Fruit fly (Drosophila melanogaster) whole organism, embryonic: Measurements from ENCODE around the gene CG11891.

ENCODE experiments used
- Abd-B ChIP-seq: fragments of 200-800 bp; sonication (Bioruptor generic); optimal IDR thresholded peaks from 2 replicates; lab custom pipeline; 2018; ENCODE audit warnings: missing biosample characterization, mild to moderate bottlenecking, missing genetic modification characterization, moderate library complexity
- CG10431 ChIP-seq: fragments of 200-800 bp; sonication (Bioruptor generic); optimal IDR thresholded peaks from 3 replicates; lab custom pipeline; 2018; ENCODE audit warnings: missing biosample characterization, mild to moderate bottlenecking, missing genetic modification characterization
- CG10959 ChIP-seq: fragments of 200-800 bp; sonication (Bioruptor generic); IDR thresholded peaks from 2 replicates; pipeline ENCODE4 v1.3.6; 2022; ENCODE audit warnings: missing biosample characterization, missing genetic modification characterization
- CG11504 ChIP-seq: fragments of 200-800 bp; sonication (Bioruptor generic); optimal IDR thresholded peaks from 3 replicates; lab custom pipeline; 2019; ENCODE audit warnings: missing biosample characterization, mild to moderate bottlenecking, missing genetic modification characterization, moderate library complexity
- CG12769 ChIP-seq: fragments of 200-800 bp; sonication (Bioruptor generic); optimal IDR thresholded peaks from 2 replicates; lab custom pipeline; 2019; ENCODE audit warnings: missing biosample characterization, mild to moderate bottlenecking, missing genetic modification characterization, moderate library complexity
- CG13624 ChIP-seq: fragments of 200-800 bp; sonication (Bioruptor generic); optimal IDR thresholded peaks from 2 replicates; lab custom pipeline; 2016; ENCODE audit warnings: missing biosample characterization, missing genetic modification characterization
- CG16813 ChIP-seq: fragments of 200-800 bp; sonication (Bioruptor generic); IDR thresholded peaks from 3 replicates; pipeline ENCODE4 v1.3.6; 2022; ENCODE audit warnings: missing biosample characterization, missing genetic modification characterization; ENCODE audit not compliant: partially characterized antibody
- CG16863 ChIP-seq: fragments of 200-800 bp; sonication (Bioruptor generic); optimal IDR thresholded peaks from 3 replicates; lab custom pipeline; 2016; ENCODE audit warnings: missing biosample characterization, missing genetic modification characterization
- CG17328 ChIP-seq: fragments of 200-800 bp; sonication (Bioruptor generic); IDR thresholded peaks from 2 replicates; pipeline ENCODE4 v1.3.6; 2022; ENCODE audit warnings: missing biosample characterization, missing genetic modification characterization
- CG17385 ChIP-seq: fragments of 200-800 bp; sonication (Bioruptor generic); optimal IDR thresholded peaks from 3 replicates; lab custom pipeline; 2018; ENCODE audit warnings: missing biosample characterization, mild to moderate bottlenecking, missing genetic modification characterization
- CG17912 ChIP-seq: fragments of 200-800 bp; sonication (Bioruptor generic); optimal IDR thresholded peaks from 2 replicates; lab custom pipeline; 2018; ENCODE audit warnings: missing biosample characterization, mild to moderate bottlenecking, missing genetic modification characterization
- CG1792 ChIP-seq: fragments of 200-800 bp; sonication (Bioruptor generic); optimal IDR thresholded peaks from 2 replicates; lab custom pipeline; 2016; ENCODE audit warnings: missing biosample characterization, missing genetic modification characterization
- CG2875 ChIP-seq: fragments of 200-800 bp; sonication (Bioruptor generic); optimal IDR thresholded peaks from 2 replicates; lab custom pipeline; 2017; ENCODE audit warnings: missing biosample characterization, mild to moderate bottlenecking, missing genetic modification characterization, missing genetic modification reagents
- CG3163 ChIP-seq: fragments of 200-800 bp; sonication (Bioruptor generic); optimal IDR thresholded peaks from 3 replicates; lab custom pipeline; 2016; ENCODE audit warnings: missing biosample characterization, missing genetic modification characterization
- CG32532 ChIP-seq: fragments of 200-800 bp; sonication (Bioruptor generic); IDR thresholded peaks from 2 replicates; pipeline ENCODE4 v1.3.6; 2022; ENCODE audit warnings: missing biosample characterization, missing genetic modification characterization
- CG32772 ChIP-seq: fragments of 200-800 bp; sonication (Bioruptor generic); IDR thresholded peaks from 2 replicates; pipeline ENCODE4 v1.3.6; 2022; ENCODE audit warnings: missing biosample characterization, missing genetic modification characterization
- CG5180 ChIP-seq: fragments of 200-800 bp; sonication (Bioruptor generic); optimal IDR thresholded peaks from 3 replicates; lab custom pipeline; 2017; ENCODE audit warnings: missing biosample characterization, missing genetic modification characterization, mild to moderate bottlenecking, moderate library complexity, missing genetic modification reagents
- CG5245 ChIP-seq: fragments of 200-800 bp; sonication (Bioruptor generic); optimal IDR thresholded peaks from 3 replicates; lab custom pipeline; 2016; ENCODE audit warnings: missing biosample characterization, missing genetic modification characterization
- CG6272 ChIP-seq: fragments of 200-800 bp; sonication (Bioruptor generic); IDR thresholded peaks from 2 replicates; pipeline ENCODE4 v1.3.6; 2022; ENCODE audit warnings: missing biosample characterization, missing genetic modification characterization
- CG7372 ChIP-seq: fragments of 200-800 bp; sonication (Bioruptor generic); IDR thresholded peaks from 2 replicates; pipeline ENCODE4 v1.3.6; 2022; ENCODE audit warnings: missing biosample characterization, missing genetic modification characterization
- CG7928 ChIP-seq: fragments of 200-800 bp; sonication (Bioruptor generic); optimal IDR thresholded peaks from 2 replicates; lab custom pipeline; 2017; ENCODE audit warnings: missing biosample characterization, mild to moderate bottlenecking, missing genetic modification characterization
- CG8281 ChIP-seq: fragments of 200-800 bp; sonication (Bioruptor generic); optimal IDR thresholded peaks from 2 replicates; lab custom pipeline; 2018; ENCODE audit warnings: missing biosample characterization, mild to moderate bottlenecking, missing genetic modification characterization, moderate library complexity
- CG8944 ChIP-seq: fragments of 200-800 bp; sonication (Bioruptor generic); optimal IDR thresholded peaks from 3 replicates; lab custom pipeline; 2016; ENCODE audit warnings: missing biosample characterization, missing genetic modification characterization
- CTCF ChIP-seq: fragments of 200-800 bp; sonication (Bioruptor generic); optimal IDR thresholded peaks from 2 replicates; lab custom pipeline; 2017; ENCODE audit warnings: missing biosample characterization, mild to moderate bottlenecking, missing genetic modification characterization, moderate library complexity
- Hmx ChIP-seq: fragments of 200-800 bp; sonication (Bioruptor generic); optimal IDR thresholded peaks from 2 replicates; lab custom pipeline; 2016; ENCODE audit warnings: missing biosample characterization, missing genetic modification characterization
- Hr39 ChIP-seq: fragments of >200 bp; optimal IDR thresholded peaks from 2 replicates; lab custom pipeline; 2017
- Hr78 ChIP-seq, 2 experiments: fragments of 200-800 bp in 1 of 2; fragments of >200 bp in 1 of 2; sonication (Bioruptor generic) in 1 of 2; optimal IDR thresholded peaks; 2 replicates each; lab custom pipeline; 2017 to 2019; ENCODE audit warnings: missing biosample characterization in 2 of 2, missing genetic modification characterization in 2 of 2, mild to moderate bottlenecking in 1 of 2, moderate library complexity in 1 of 2
- Med ChIP-seq: fragments of 200-800 bp; sonication (Bioruptor generic); peaks from one replicate; lab custom pipeline; 2016; ENCODE audit warnings: missing biosample characterization, missing genetic modification characterization, mild to moderate bottlenecking, inconsistent platforms, moderate library complexity
- Meics ChIP-seq: fragments of 200-800 bp; sonication (Bioruptor generic); optimal IDR thresholded peaks from 2 replicates; lab custom pipeline; 2017; ENCODE audit warnings: missing biosample characterization, mild to moderate bottlenecking, missing genetic modification characterization
- Trl ChIP-seq, 3 experiments: fragments of >200 bp in 2 of 3; fragments of 200-800 bp in 1 of 3; sonication (Bioruptor generic) in 1 of 3; optimal IDR thresholded peaks; 2 replicates in 1 of 3; 3 replicates in 2 of 3; lab custom pipeline; 2016 to 2017; ENCODE audit warnings: missing biosample characterization in 1 of 3, missing genetic modification characterization in 1 of 3
- aop ChIP-seq: fragments of 200-800 bp; sonication (Bioruptor generic); IDR thresholded peaks from 2 replicates; pipeline ENCODE4 v1.3.6; 2022; ENCODE audit warnings: missing biosample characterization, missing genetic modification characterization
- chinmo ChIP-seq: fragments of 200-800 bp; sonication (Bioruptor generic); IDR thresholded peaks from 4 replicates; pipeline ENCODE4 v1.3.6; 2022; ENCODE audit warnings: missing biosample characterization, missing genetic modification characterization; ENCODE audit not compliant: partially characterized antibody
- chn ChIP-seq: fragments of 200-800 bp; sonication (Bioruptor generic); optimal IDR thresholded peaks from 2 replicates; lab custom pipeline; 2016; ENCODE audit warnings: missing biosample characterization, missing genetic modification characterization
- dmrt11E ChIP-seq: fragments of 200-800 bp; sonication (Bioruptor generic); optimal IDR thresholded peaks from 3 replicates; lab custom pipeline; 2018; ENCODE audit warnings: missing biosample characterization, mild to moderate bottlenecking, missing genetic modification characterization, moderate library complexity
- fd96Cb ChIP-seq: fragments of 200-800 bp; sonication (Bioruptor generic); optimal IDR thresholded peaks from 2 replicates; lab custom pipeline; 2018; ENCODE audit warnings: missing biosample characterization, mild to moderate bottlenecking, missing genetic modification characterization, moderate library complexity
- fru ChIP-seq: fragments of >200 bp; optimal IDR thresholded peaks from 2 replicates; lab custom pipeline; 2017
- gsb-n ChIP-seq: fragments of 200-800 bp; sonication (Bioruptor generic); optimal IDR thresholded peaks from 3 replicates; lab custom pipeline; 2018; ENCODE audit warnings: missing biosample characterization, mild to moderate bottlenecking, missing genetic modification characterization
- mam ChIP-seq: fragments of 200-800 bp; sonication (Bioruptor generic); optimal IDR thresholded peaks from 3 replicates; lab custom pipeline; 2016; ENCODE audit warnings: missing biosample characterization, missing genetic modification characterization
- oc ChIP-seq: fragments of 200-800 bp; sonication (Bioruptor generic); optimal IDR thresholded peaks from 2 replicates; lab custom pipeline; 2018; ENCODE audit warnings: missing biosample characterization, mild to moderate bottlenecking, missing genetic modification characterization, moderate library complexity
- psq ChIP-seq: fragments of 200-800 bp; sonication (Bioruptor generic); optimal IDR thresholded peaks from 2 replicates; lab custom pipeline; 2017; ENCODE audit warnings: missing biosample characterization, missing genetic modification characterization
- rib ChIP-seq: fragments of 200-800 bp; sonication (Bioruptor generic); IDR thresholded peaks from 2 replicates; pipeline ENCODE4 v1.3.6; 2022; ENCODE audit warnings: missing biosample characterization, missing genetic modification characterization
- ro ChIP-seq: fragments of 200-800 bp; sonication (Bioruptor generic); IDR thresholded peaks from 2 replicates; pipeline ENCODE4 v1.3.6; 2022; ENCODE audit warnings: missing biosample characterization, missing genetic modification characterization
- slou ChIP-seq: fragments of 200-800 bp; sonication (Bioruptor generic); optimal IDR thresholded peaks from 3 replicates; lab custom pipeline; 2016; ENCODE audit warnings: missing biosample characterization, missing genetic modification characterization
- slp2 ChIP-seq: fragments of 200-800 bp; sonication (Bioruptor generic); optimal IDR thresholded peaks from 2 replicates; lab custom pipeline; 2016; ENCODE audit warnings: missing biosample characterization, missing genetic modification characterization
- sna ChIP-seq: fragments of 200-800 bp; sonication (Bioruptor generic); IDR thresholded peaks from 2 replicates; pipeline ENCODE4 v1.3.6; 2022; ENCODE audit warnings: missing biosample characterization, missing genetic modification characterization; ENCODE audit not compliant: partially characterized antibody
- sug ChIP-seq: fragments of 200-800 bp; optimal IDR thresholded peaks from 2 replicates; lab custom pipeline; 2019; ENCODE audit warnings: missing biosample characterization, mild to moderate bottlenecking, missing genetic modification characterization, moderate library complexity
- tup ChIP-seq: fragments of 200-800 bp; sonication (Bioruptor generic); optimal IDR thresholded peaks from 2 replicates; lab custom pipeline; 2016; ENCODE audit warnings: missing biosample characterization, mild to moderate bottlenecking, missing genetic modification characterization, moderate library complexity
- unpg ChIP-seq: fragments of 200-800 bp; sonication (Bioruptor generic); optimal IDR thresholded peaks from 3 replicates; lab custom pipeline; 2018; ENCODE audit warnings: missing biosample characterization, mild to moderate bottlenecking, missing genetic modification characterization, moderate library complexity
- vvl ChIP-seq: fragments of 200-800 bp; sonication (Bioruptor generic); IDR thresholded peaks from 2 replicates; pipeline ENCODE4 v1.3.6; 2022; ENCODE audit warnings: missing biosample characterization, missing genetic modification characterization
- zf30C ChIP-seq: fragments of 200-800 bp; sonication (Bioruptor generic); optimal IDR thresholded peaks from 3 replicates; lab custom pipeline; 2018; ENCODE audit warnings: missing biosample characterization, mild to moderate bottlenecking, missing genetic modification characterization

CG11891 gene

dm6 chr3R:25258628-25259240 is 11.3 kb upstream of the CG11891 start, which contains the start of gene CG11857 (continued):
- TF ChIP-seq CG10959 (GFP tag; lab: Robert Waterston, UW), result peak; percentile 99
- peak; percentile 99 for TF ChIP-seq CG13624
- peak; percentile 90 for TF ChIP-seq CG17912
- TF ChIP-seq slp2 (GFP tag; lab: Kevin White, UChicago), result peak; percentile 96
- peak; percentile 100 for TF ChIP-seq Med (GFP tag; lab: Kevin White, UChicago)
- TF ChIP-seq CG10431 (GFP tag; lab: Kevin White, UChicago), result peak; percentile 82
- peak; percentile 96 for TF ChIP-seq Meics (GFP tag; lab: Kevin White, UChicago)
- TF ChIP-seq CG12769, result peak; percentile 98
- peak; percentile 98 for TF ChIP-seq chn
- TF ChIP-seq aop (GFP tag; lab: Robert Waterston, UW), result peak; percentile 96
- TF ChIP-seq CG11504 (tag; lab: Kevin White, UChicago), result peak; percentile 95
- TF ChIP-seq vvl (GFP tag; lab: Robert Waterston, UW), result peak; percentile 99
- peak; percentile 97 for TF ChIP-seq CG8944 (GFP tag; lab: Kevin White, UChicago)
- peak; percentile 98 for TF ChIP-seq slou (GFP tag; lab: Kevin White, UChicago)
- peak; percentile 100 for TF ChIP-seq CG16813 (GFP tag; lab: Robert Waterston, UW)
- peak; percentile 99 for TF ChIP-seq CG32772
- TF ChIP-seq CG3163, result peak; percentile 87
- TF ChIP-seq Trl (optimal IDR thresholded peaks at IDR 0.05; lab: Kevin White, UChicago), result peak in 1 of 2 experiments; percentile 46
- TF ChIP-seq Trl (GFP tag; optimal IDR thresholded peaks at IDR 0.05; lab: Kevin White, UChicago), result peak; percentile 98
- TF ChIP-seq CTCF (GFP tag; lab: Kevin White, UChicago), result peak; percentile 59
- no peak for TF ChIP-seq fru (lab: Kevin White, UChicago)
- TF ChIP-seq CG17328 (GFP tag; lab: Robert Waterston, UW), result peak; percentile 99
- peak; percentile 95 for TF ChIP-seq CG1792
- no peak for TF ChIP-seq Hr39
- TF ChIP-seq CG5245 (GFP tag; lab: Kevin White, UChicago), result peak; percentile 98
- TF ChIP-seq ro (GFP tag; lab: Robert Waterston, UW), result peak; percentile 98
- no peak for TF ChIP-seq Hr78 (GFP tag; optimal IDR thresholded peaks at IDR 0.05; lab: Kevin White, UChicago)
- TF ChIP-seq CG16863 (GFP tag; lab: Kevin White, UChicago), result peak; percentile 96
- TF ChIP-seq CG7928 (GFP tag; lab: Kevin White, UChicago), result peak; percentile 98
- TF ChIP-seq mam (GFP tag; lab: Kevin White, UChicago), result peak; percentile 99
- TF ChIP-seq sug (tag; lab: Kevin White, UChicago), result peak; percentile 97
- TF ChIP-seq gsb-n (tag; lab: Kevin White, UChicago), result peak; percentile 95
- peak; percentile 98 for TF ChIP-seq chinmo (GFP tag; lab: Robert Waterston, UW)
- peak; percentile 99 for TF ChIP-seq rib (GFP tag; lab: Robert Waterston, UW)
- TF ChIP-seq unpg (GFP tag; lab: Kevin White, UChicago), result peak; percentile 98
- TF ChIP-seq psq (GFP tag; lab: Kevin White, UChicago), result peak; percentile 93
- peak; percentile 99 for TF ChIP-seq CG32532 (GFP tag; lab: Robert Waterston, UW)
- TF ChIP-seq CG5180 (GFP tag; lab: Kevin White, UChicago), result no peak
- peak; percentile 94 for TF ChIP-seq CG17385 (GFP tag; lab: Kevin White, UChicago)
- TF ChIP-seq dmrt11E (tag; lab: Kevin White, UChicago), result peak; percentile 98
- peak; percentile 96 for TF ChIP-seq Hmx
- TF ChIP-seq fd96Cb (tag; lab: Kevin White, UChicago), result peak; percentile 98
- peak; percentile 99 for TF ChIP-seq CG7372 (GFP tag; lab: Robert Waterston, UW)
- TF ChIP-seq zf30C (GFP tag; lab: Kevin White, UChicago), result peak; percentile 27
- TF ChIP-seq oc (tag; lab: Kevin White, UChicago), result peak; percentile 94
- peak; percentile 100 for TF ChIP-seq sna
- TF ChIP-seq CG2875 (GFP tag; lab: Kevin White, UChicago), result peak; percentile 90
- peak; percentile 94 for TF ChIP-seq tup
- peak; percentile 99 for TF ChIP-seq Abd-B (GFP tag; lab: Kevin White, UChicago)
- TF ChIP-seq CG6272 (GFP tag; lab: Robert Waterston, UW), result peak; percentile 99
- peak; percentile 90 for TF ChIP-seq CG8281 (tag; lab: Kevin White, UChicago)
